Worm (Caenorhabditis elegans) whole organism, late embryonic: ENCODE data around the gene Y46G5A.47.

Experiments
- Y22D7AL.16 ChIP-seq: sonication (generic microtip); optimal IDR thresholded peaks from 2 replicates; lab custom pipeline; 2016; ENCODE audit warnings: missing genetic modification characterization, missing compliant biosample characterization
- ahr-1 ChIP-seq: sonication (generic microtip); optimal IDR thresholded peaks from 2 replicates; lab custom pipeline; 2016; ENCODE audit warnings: missing genetic modification characterization, missing compliant biosample characterization
- ama-1 ChIP-seq: fragments of 150-350 bp; optimal IDR thresholded peaks from 2 replicates; lab custom pipeline; 2014
- ceh-30 ChIP-seq: fragments of 150-350 bp; optimal IDR thresholded peaks from 2 replicates; lab custom pipeline; 2014; ENCODE audit warnings: missing biosample characterization, missing genetic modification characterization
- ceh-9 ChIP-seq: sonication (generic microtip); optimal IDR thresholded peaks from 2 replicates; lab custom pipeline; 2016; ENCODE audit warnings: mild to moderate bottlenecking, missing genetic modification characterization, inconsistent platforms, missing compliant biosample characterization
- hlh-30 ChIP-seq: sonication (generic microtip); optimal IDR thresholded peaks from 2 replicates; lab custom pipeline; 2017; ENCODE audit warnings: antibody characterized with exemption, missing genetic modification characterization, missing compliant biosample characterization; ENCODE audit not compliant: insufficient read depth
- nfya-1 ChIP-seq: sonication (generic microtip); optimal IDR thresholded peaks from 2 replicates; lab custom pipeline; 2017; ENCODE audit warnings: missing genetic modification characterization, mild to moderate bottlenecking, missing compliant biosample characterization, antibody characterized with exemption, moderate library complexity
- pha-4 ChIP-seq: fragments of 150-350 bp; optimal IDR thresholded peaks from 2 replicates; lab custom pipeline; 2018; ENCODE audit warnings: missing biosample characterization, missing genetic modification reagents, missing genetic modification characterization
- pqm-1 ChIP-seq: sonication (generic microtip); optimal IDR thresholded peaks from 2 replicates; lab custom pipeline; 2016; ENCODE audit warnings: missing genetic modification characterization, missing compliant biosample characterization
- unc-3 ChIP-seq, 2 experiments: fragments of 200-800 bp in 1 of 2; sonication (Bioruptor generic) in 1 of 2; sonication (generic microtip) in 1 of 2; conservative IDR thresholded peaks in 1 of 2; optimal IDR thresholded peaks in 1 of 2; 2 replicates each; pipeline versions ENCODE4 v1.3.6 to Lab custom; 2016 to 2022; ENCODE audit warnings: missing compliant biosample characterization in 2 of 2, missing genetic modification characterization in 2 of 2, missing genetic modification reagents in 1 of 2

DNA sequence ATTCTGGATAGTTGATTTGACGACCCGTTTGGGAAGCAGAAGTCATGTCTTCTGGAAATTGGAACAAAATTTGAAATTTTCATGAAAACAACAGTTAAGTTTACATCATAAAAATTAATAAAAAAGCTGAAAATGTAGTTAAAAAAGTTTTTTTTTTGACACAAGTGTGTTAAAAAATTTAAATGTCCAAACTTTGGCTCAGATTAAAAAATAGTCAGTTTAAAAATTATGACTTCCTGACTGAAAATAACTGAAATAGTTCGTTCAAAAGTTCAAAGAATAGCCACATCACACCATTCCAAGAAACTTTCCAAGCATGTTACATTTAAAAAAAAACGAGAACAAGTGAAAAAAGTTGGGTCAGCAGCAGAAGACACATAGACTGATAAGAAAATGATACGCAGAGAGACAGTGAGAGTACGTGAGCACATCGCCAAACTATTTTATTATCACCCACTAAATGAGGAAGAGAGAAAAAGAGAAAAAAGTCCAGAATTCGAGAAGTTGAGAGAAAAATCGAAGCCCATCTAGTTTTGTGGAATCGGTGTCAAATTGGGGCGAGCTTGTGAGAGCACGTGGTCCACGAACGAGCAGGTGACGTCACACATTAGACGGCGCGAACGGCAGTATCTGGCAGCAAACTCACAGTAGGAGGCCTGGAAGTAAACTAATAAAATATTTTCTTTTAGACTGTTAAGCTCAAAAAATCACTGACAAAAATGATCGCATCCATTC lies 11.5 kb upstream of the Y46G5A.47 start, which contains the start of gene acl-7:
- TF ChIP-seq ceh-9 (tag; lab: Kevin White, UChicago) (no peak), pqm-1 (tag; lab: Kevin White, UChicago) (no peak), pha-4 (tag; lab: Kevin White, UChicago) (no peak), nfya-1 (tag; lab: Kevin White, UChicago) (no peak), hlh-30 (no peak), ahr-1 (no peak), unc-3 (GFP tag; conservative IDR thresholded peaks at IDR 0.05; lab: Robert Waterston, UW) (no peak), unc-3 (tag; optimal IDR thresholded peaks at IDR 0.05; lab: Kevin White, UChicago) (no peak), ceh-30 (tag; lab: Kevin White, UChicago) (no peak), Y22D7AL.16 (tag; lab: Kevin White, UChicago) (no peak), ama-1 (lab: Kevin White, UChicago) (no peak)
